Fruit fly (Drosophila melanogaster): ENCODE results near the gene CG12011.

The CG12011 gene

dm6 chr3L:1741655-1742551 is 47.5 kb downstream of the CG12011 start:
- no peak for TF ChIP-seq CTCF (optimal IDR thresholded peaks at IDR 0.05)

- no peak for TF ChIP-seq CG8478 (optimal IDR thresholded peaks at IDR 0.05)
- TF ChIP-seq CTCF (optimal IDR thresholded peaks at IDR 0.05), result no peak
Measured at dm6 chr3L:1742552-1743097, 48.2 kb downstream of the CG12011 start.

DNA sequence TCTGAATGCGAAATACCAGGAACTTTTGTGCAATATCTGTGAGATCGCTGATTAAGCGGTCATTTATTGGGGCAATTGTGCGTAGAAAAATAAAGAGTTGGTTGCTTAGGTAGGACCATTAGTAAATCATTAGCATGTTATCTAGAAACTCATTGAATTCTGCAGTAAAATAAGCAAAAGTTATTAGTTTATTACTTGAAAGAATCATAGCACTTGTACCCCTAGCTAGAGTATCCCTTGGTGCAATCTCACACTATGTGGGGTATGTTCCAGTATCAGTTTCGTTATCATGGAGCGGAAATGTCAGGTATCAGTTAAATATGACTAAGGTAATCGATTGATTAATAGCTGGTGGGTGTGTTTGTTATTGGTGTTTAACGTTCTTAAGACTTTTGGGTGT is 51.0 kb downstream of the CG12011 start:
- no peak for TF ChIP-seq CTCF (optimal IDR thresholded peaks at IDR 0.05)
- no peak for TF ChIP-seq CG8478 (optimal IDR thresholded peaks at IDR 0.05)

Measured in S2 (cell line).